Fruit fly (Drosophila melanogaster): Measurements from ENCODE around the gene Gmppb.

The Gmppb gene

DNA sequence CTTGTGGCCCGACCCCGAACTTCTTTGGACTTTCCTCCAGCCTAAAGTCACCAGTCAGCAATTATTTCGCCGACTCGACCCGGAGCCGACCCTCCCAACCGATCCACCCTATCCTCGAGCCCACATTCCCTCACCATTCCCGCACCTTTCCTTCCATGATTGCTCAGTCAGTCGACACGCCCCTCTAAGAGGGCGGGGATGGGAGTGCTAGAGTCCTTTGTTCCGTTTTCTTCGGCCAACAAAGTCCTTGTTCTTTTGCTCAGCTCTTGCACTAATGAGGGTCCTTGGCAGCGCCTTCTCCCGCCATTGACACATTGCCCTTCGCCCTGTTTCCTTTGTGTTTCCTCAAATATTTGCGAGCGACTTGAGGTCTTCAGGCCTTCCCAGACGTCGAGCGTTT lies 34.1 kb downstream of the Gmppb start:
- TF ChIP-seq kay (GFP tag; ENCODE audit: borderline replicate concordance) (no peak), CG14711 (tag; optimal IDR thresholded peaks at IDR 0.05) (no peak), pad (GFP tag; optimal IDR thresholded peaks at IDR 0.05) (no peak), Crg-1 (GFP tag; optimal IDR thresholded peaks at IDR 0.05) (no peak)

- TF ChIP-seq kay (GFP tag; ENCODE audit: borderline replicate concordance) (no peak), CG12768 (GFP tag; optimal IDR thresholded peaks at IDR 0.05) (no peak), CG5204 (GFP tag; optimal IDR thresholded peaks at IDR 0.05) (no peak), Hr96 (GFP tag; optimal IDR thresholded peaks at IDR 0.05) (no peak), cic (GFP tag; optimal IDR thresholded peaks at IDR 0.05) (no peak), Crg-1 (GFP tag; optimal IDR thresholded peaks at IDR 0.05) (no peak), ovo (GFP tag; optimal IDR thresholded peaks at IDR 0.05) (no peak), CG7045 (GFP tag; optimal IDR thresholded peaks at IDR 0.05) (no peak), toe (GFP tag; optimal IDR thresholded peaks at IDR 0.05) (no peak), CG14711 (tag; optimal IDR thresholded peaks at IDR 0.05) (no peak), CG33017 (tag; optimal IDR thresholded peaks at IDR 0.05) (no peak), cnc (optimal IDR thresholded peaks at IDR 0.05) (no peak), CG7101 (tag; optimal IDR thresholded peaks at IDR 0.05) (no peak), Clk (GFP tag; optimal IDR thresholded peaks at IDR 0.05) (no peak)
Measured at dm6 chr3R:4846194-4846593, 35.0 kb downstream of the Gmppb start.

DNA sequence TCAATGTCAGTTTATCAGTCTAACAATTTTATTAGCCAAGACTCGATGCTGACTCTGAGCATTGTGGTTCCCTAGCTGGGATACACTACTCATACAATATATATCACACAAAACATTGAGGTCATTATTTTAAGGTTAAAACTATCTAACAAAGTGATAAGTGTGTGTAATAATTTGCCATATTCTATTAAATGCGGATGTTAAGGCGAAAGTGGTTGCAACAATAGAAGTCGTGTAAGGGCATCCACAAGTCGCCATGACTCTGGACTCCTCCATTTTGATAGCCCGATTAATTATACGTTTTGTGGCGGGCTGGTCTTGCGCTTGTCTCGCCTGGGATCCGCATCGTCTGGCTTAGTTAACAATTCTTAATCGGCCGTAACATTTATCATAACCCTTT lies 35.5 kb downstream of the Gmppb start:
- TF ChIP-seq CG5204 (GFP tag; optimal IDR thresholded peaks at IDR 0.05) (no peak), CG33017 (tag; optimal IDR thresholded peaks at IDR 0.05) (no peak)

dm6 chr3R:4847388-4847787 lies 36.1 kb downstream of the Gmppb start:
- TF ChIP-seq kay (GFP tag; ENCODE audit: borderline replicate concordance) (no peak), cic (GFP tag; optimal IDR thresholded peaks at IDR 0.05) (no peak), ovo (GFP tag; optimal IDR thresholded peaks at IDR 0.05) (no peak), toe (GFP tag; optimal IDR thresholded peaks at IDR 0.05) (no peak), CG5204 (GFP tag; optimal IDR thresholded peaks at IDR 0.05) (no peak), Clk (GFP tag; optimal IDR thresholded peaks at IDR 0.05) (no peak), CG12768 (GFP tag; optimal IDR thresholded peaks at IDR 0.05) (no peak), pad (GFP tag; optimal IDR thresholded peaks at IDR 0.05) (no peak), CG7045 (GFP tag; optimal IDR thresholded peaks at IDR 0.05) (no peak)

DNA sequence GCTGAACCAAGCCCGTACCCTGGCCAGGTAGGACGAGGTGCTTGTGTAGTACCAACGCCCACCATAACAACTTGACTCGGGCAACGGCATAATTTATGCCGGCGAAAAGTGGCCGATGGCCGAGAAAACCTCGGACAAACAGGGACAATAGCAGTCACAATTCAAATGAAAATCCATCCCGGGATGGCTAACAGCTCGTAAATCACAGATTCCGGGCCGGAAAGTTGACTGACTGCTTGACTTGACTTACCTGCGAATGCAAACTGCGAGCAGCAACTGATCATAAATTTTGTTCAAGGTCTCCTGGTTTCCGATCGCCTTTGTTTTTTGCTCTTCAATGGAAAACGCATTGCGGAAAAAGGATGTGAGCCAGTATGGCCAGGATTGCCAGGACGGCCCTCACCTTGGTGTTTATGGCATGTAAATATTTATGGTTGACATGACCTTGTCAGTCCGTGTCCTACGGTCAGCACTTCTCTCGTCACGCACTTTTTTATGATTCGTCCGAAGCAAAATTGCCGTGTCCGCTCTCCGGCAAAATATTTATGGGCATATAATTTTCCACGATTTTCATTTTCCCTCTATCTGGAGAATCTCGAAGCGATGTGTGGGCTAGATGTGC lies 37.9 kb downstream of the Gmppb start:
- TF ChIP-seq CG5204 (GFP tag; optimal IDR thresholded peaks at IDR 0.05) = no peak
- TF ChIP-seq ovo (GFP tag; optimal IDR thresholded peaks at IDR 0.05) = no peak
- no peak for TF ChIP-seq cnc (optimal IDR thresholded peaks at IDR 0.05)
- TF ChIP-seq bab1 (GFP tag; optimal IDR thresholded peaks at IDR 0.05) = no peak

DNA sequence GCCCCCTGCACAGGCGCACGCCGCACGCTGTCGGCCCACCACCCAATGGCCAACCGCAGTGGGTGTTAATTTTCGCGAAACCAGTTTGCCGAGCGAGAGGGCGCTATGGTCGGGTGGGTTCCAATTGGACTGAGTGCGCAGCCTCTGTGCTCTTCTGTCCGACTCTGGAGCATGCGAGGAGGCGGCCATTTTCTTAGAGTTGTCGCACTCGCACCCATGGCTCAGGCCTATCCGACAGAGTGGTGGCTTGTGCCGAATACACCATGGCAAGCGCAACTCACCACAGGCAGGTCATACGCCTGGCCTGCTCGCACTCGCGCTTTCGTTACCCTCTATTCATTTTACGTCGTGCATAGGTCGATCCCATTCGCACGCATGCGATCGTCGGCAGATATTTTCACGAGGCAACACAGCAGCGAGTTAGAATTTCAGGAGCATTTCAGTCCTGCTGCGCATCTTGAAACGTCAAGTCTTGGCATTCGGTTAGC lies 41.2 kb downstream of the Gmppb start, which contains the start of gene opa:
Gene opa, plus strand, starts transcription at position 441 of the 488 bp plus-strand sequence.
- peak; percentile 75 for TF ChIP-seq pad (GFP tag; optimal IDR thresholded peaks at IDR 0.05)
- no peak for TF ChIP-seq Clk (GFP tag; optimal IDR thresholded peaks at IDR 0.05)
- peak; percentile 47 for TF ChIP-seq CG14711 (tag; optimal IDR thresholded peaks at IDR 0.05)

DNA sequence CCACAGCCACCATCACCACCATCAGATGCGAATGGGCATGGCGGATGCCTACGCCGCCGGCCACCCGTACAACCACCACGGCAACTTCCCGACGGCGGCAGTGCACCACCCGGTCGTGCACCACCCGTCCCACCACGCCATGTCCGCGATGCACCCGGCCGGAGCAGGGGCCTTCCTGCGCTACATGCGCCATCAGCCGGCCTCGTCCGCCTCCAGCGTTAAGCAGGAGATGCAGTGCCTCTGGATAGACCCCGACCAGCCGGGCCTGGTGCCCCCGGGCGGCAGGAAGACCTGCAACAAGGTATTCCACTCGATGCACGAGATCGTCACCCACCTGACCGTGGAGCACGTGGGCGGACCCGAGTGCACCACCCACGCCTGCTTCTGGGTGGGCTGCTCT lies 42.3 kb downstream of the Gmppb start:
- TF ChIP-seq toe (GFP tag; optimal IDR thresholded peaks at IDR 0.05) = no peak
- no peak for TF ChIP-seq pad (GFP tag; optimal IDR thresholded peaks at IDR 0.05)
- no peak for TF ChIP-seq CG7045 (GFP tag; optimal IDR thresholded peaks at IDR 0.05)
- TF ChIP-seq CG1620 (GFP tag; optimal IDR thresholded peaks at IDR 0.05) = no peak
- TF ChIP-seq CG5204 (GFP tag; optimal IDR thresholded peaks at IDR 0.05) = no peak

DNA sequence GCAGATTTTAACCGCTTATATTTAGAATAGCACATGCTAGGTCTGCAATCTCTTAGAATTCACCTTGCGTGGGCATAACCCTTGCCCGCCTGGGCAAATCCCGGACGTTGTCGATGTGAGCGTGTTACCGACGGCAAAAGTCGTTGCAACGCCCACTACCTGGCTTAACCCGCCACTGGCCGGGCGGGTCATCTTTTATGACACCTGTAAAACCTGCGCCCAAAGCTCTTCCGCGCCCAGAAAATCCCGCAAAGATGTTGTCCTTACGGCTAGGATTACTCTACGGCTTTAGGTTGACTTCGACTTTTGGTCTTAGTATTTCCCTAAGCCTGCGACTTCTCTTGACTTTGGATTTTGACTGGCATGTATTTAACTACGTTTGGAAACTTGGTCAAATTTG lies 43.0 kb downstream of the Gmppb start:
- no peak for TF ChIP-seq Clk (GFP tag; optimal IDR thresholded peaks at IDR 0.05)
- no peak for TF ChIP-seq bab1 (GFP tag; optimal IDR thresholded peaks at IDR 0.05)
- no peak for TF ChIP-seq kay (GFP tag; ENCODE audit: borderline replicate concordance)
- no peak for TF ChIP-seq CG12768 (GFP tag; optimal IDR thresholded peaks at IDR 0.05)
- no peak for TF ChIP-seq toe (GFP tag; optimal IDR thresholded peaks at IDR 0.05)
- TF ChIP-seq CG33017 (tag; optimal IDR thresholded peaks at IDR 0.05) = no peak
- TF ChIP-seq cnc (optimal IDR thresholded peaks at IDR 0.05) = no peak
- no peak for TF ChIP-seq CG5204 (GFP tag; optimal IDR thresholded peaks at IDR 0.05)
- no peak for TF ChIP-seq Crg-1 (GFP tag; optimal IDR thresholded peaks at IDR 0.05)
- TF ChIP-seq CG7101 (tag; optimal IDR thresholded peaks at IDR 0.05) = no peak

dm6 chr3R:4855711-4856110 lies 44.5 kb downstream of the Gmppb start:
- TF ChIP-seq CG14711 (tag; optimal IDR thresholded peaks at IDR 0.05) (no peak), tj (GFP tag; optimal IDR thresholded peaks at IDR 0.05) (no peak), Clk (GFP tag; optimal IDR thresholded peaks at IDR 0.05) (no peak), pad (GFP tag; optimal IDR thresholded peaks at IDR 0.05) (no peak), CG7045 (GFP tag; optimal IDR thresholded peaks at IDR 0.05) (no peak), cic (GFP tag; optimal IDR thresholded peaks at IDR 0.05) (no peak), bab1 (GFP tag; optimal IDR thresholded peaks at IDR 0.05) (no peak), ovo (GFP tag; optimal IDR thresholded peaks at IDR 0.05) (no peak), toe (GFP tag; optimal IDR thresholded peaks at IDR 0.05) (no peak), CG5204 (GFP tag; optimal IDR thresholded peaks at IDR 0.05) (no peak), CG33017 (tag; optimal IDR thresholded peaks at IDR 0.05) (no peak), CG7101 (tag; optimal IDR thresholded peaks at IDR 0.05) (no peak), CG1620 (GFP tag; optimal IDR thresholded peaks at IDR 0.05) (no peak), Mnt (GFP tag; optimal IDR thresholded peaks at IDR 0.05) (no peak), CG11617 (GFP tag; optimal IDR thresholded peaks at IDR 0.05) (no peak), cnc (optimal IDR thresholded peaks at IDR 0.05) (no peak), Crg-1 (GFP tag; optimal IDR thresholded peaks at IDR 0.05) (no peak)
